Worm (Caenorhabditis elegans) whole organism, L2 larva: ENCODE data around the gene cubn-1.

ENCODE experiments used
- egl-27 ChIP-seq: sonication (generic microtip); optimal IDR thresholded peaks from 3 replicates; lab custom pipeline; 2017; ENCODE audit warnings: missing biosample characterization, missing genetic modification reagents, missing genetic modification characterization
- elt-1 ChIP-seq: fragments of 150-350 bp; optimal IDR thresholded peaks from 2 replicates; lab custom pipeline; 2014; ENCODE audit warnings: missing biosample characterization, missing genetic modification characterization
- unc-39 ChIP-seq: fragments of 150-350 bp; optimal IDR thresholded peaks from 2 replicates; lab custom pipeline; 2014; ENCODE audit warnings: missing biosample characterization, missing genetic modification characterization
- ztf-4 ChIP-seq: fragments of 150-350 bp; optimal IDR thresholded peaks from 2 replicates; lab custom pipeline; 2014; ENCODE audit warnings: missing biosample characterization, missing genetic modification characterization

- TF ChIP-seq elt-1 (tag; lab: Kevin White, UChicago), result no peak
- TF ChIP-seq ztf-4 (tag; lab: Kevin White, UChicago), result no peak
- no peak for TF ChIP-seq egl-27 (tag; lab: Kevin White, UChicago)
- no peak for TF ChIP-seq unc-39 (tag; lab: Kevin White, UChicago)
Measured at ce11 chrV:12596196-12596595, 14.9 kb upstream of the cubn-1 start, which contains the start of gene mma-1.
